Fruit fly (Drosophila melanogaster): Measurements from ENCODE around the gene CG15803.

DNA sequence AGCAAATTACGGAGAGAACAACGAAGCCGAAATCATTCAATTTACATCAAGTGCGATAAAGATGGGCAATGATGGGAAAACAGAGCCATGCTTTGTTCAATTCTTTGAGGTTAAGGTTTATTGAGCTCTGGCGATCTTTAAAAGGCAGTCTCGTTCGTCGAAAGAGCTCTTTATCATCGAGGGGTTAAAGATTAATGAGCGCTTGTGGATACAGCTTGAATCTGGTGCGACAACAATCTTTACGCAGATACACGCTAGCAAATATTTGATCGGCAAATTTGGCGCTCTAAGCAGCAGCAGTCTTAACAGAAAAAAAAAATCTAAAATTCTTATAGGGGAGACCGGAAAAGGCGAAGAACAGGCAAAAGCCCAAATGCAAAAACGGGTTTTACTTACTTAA, 64.4 kb downstream of the CG15803 start:
- TF ChIP-seq bab1 (GFP tag; optimal IDR thresholded peaks at IDR 0.05): no peak
- TF ChIP-seq Mnt (GFP tag; optimal IDR thresholded peaks at IDR 0.05): no peak
- TF ChIP-seq CG7045 (GFP tag; optimal IDR thresholded peaks at IDR 0.05): no peak
- no peak for TF ChIP-seq Crg-1 (GFP tag; optimal IDR thresholded peaks at IDR 0.05)
- TF ChIP-seq CG7101 (tag; optimal IDR thresholded peaks at IDR 0.05): no peak
- TF ChIP-seq cnc (optimal IDR thresholded peaks at IDR 0.05): no peak
- TF ChIP-seq kay (GFP tag; ENCODE audit: borderline replicate concordance): no peak
- TF ChIP-seq Hr96 (GFP tag; optimal IDR thresholded peaks at IDR 0.05): no peak

Measured in whole organism, adult.